Worm (Caenorhabditis elegans) whole organism, L4 larva: ENCODE results near the gene srp-7.
A peak's percentile ranks its signal among the peaks of the same experiment; 100 is the strongest.

ENCODE experiments used
- D1046.2 ChIP-seq: fragments of 200-800 bp; sonication (Bioruptor generic); IDR thresholded peaks from 2 replicates; pipeline ENCODE4 v1.3.6; 2022; ENCODE audit warnings: missing genetic modification characterization, missing compliant biosample characterization
- F26F4.8 ChIP-seq: fragments of 200-800 bp; sonication (Bioruptor generic); conservative IDR thresholded peaks from 2 replicates; pipeline ENCODE4 v1.3.6; 2022; ENCODE audit warnings: missing genetic modification characterization, missing compliant biosample characterization
- F49E8.2 ChIP-seq: sonication (generic microtip); optimal IDR thresholded peaks from 2 replicates; lab custom pipeline; 2016; ENCODE audit warnings: missing compliant biosample characterization, mild to moderate bottlenecking, missing genetic modification characterization, borderline replicate concordance
- T20F7.1 ChIP-seq: fragments of 200-800 bp; sonication (Bioruptor generic); optimal IDR thresholded peaks from 2 replicates; lab custom pipeline; 2018; ENCODE audit warnings: mild to moderate bottlenecking, missing genetic modification characterization, missing compliant biosample characterization
- T26A8.4 ChIP-seq: fragments of 200-800 bp; sonication (Bioruptor generic); IDR thresholded peaks from 2 replicates; pipeline ENCODE4 v1.3.6; 2022; ENCODE audit warnings: missing genetic modification characterization, missing compliant biosample characterization
- Y48G9A.11 ChIP-seq: fragments of 200-800 bp; sonication (Bioruptor generic); IDR thresholded peaks from 2 replicates; pipeline ENCODE4 v1.3.6; 2022; ENCODE audit warnings: missing genetic modification reagents, missing genetic modification characterization, missing compliant biosample characterization
- Y5F2A.4 ChIP-seq: fragments of 200-800 bp; sonication (Bioruptor generic); optimal IDR thresholded peaks from 2 replicates; lab custom pipeline; 2018; ENCODE audit warnings: mild to moderate bottlenecking, missing genetic modification characterization, missing compliant biosample characterization
- ZK337.2 ChIP-seq: fragments of 200-800 bp; sonication (Bioruptor generic); IDR thresholded peaks from 2 replicates; pipeline ENCODE4 v1.3.6; 2022; ENCODE audit warnings: missing genetic modification reagents, missing genetic modification characterization, missing compliant biosample characterization
- ZK546.5 ChIP-seq, 2 experiments: sonication (generic microtip); optimal IDR thresholded peaks; 2 replicates each; lab custom pipeline; 2017; ENCODE audit warnings: missing biosample characterization in 2 of 2, missing genetic modification characterization in 2 of 2
- aha-1 ChIP-seq: fragments of 150-350 bp; peaks from one replicate; lab custom pipeline; 2014; ENCODE audit warnings: missing biosample characterization, missing genetic modification characterization
- aly-2 ChIP-seq: sonication (generic microtip); optimal IDR thresholded peaks from 2 replicates; lab custom pipeline; 2018; ENCODE audit warnings: missing biosample characterization, missing genetic modification characterization
- attf-4 ChIP-seq: sonication (generic microtip); optimal IDR thresholded peaks from 3 replicates; lab custom pipeline; 2017; ENCODE audit warnings: missing biosample characterization, missing genetic modification characterization
- ceh-82 ChIP-seq: sonication (generic microtip); optimal IDR thresholded peaks from 2 replicates; lab custom pipeline; 2017; ENCODE audit warnings: missing biosample characterization, missing genetic modification characterization
- daf-16 ChIP-seq, 3 experiments: sonication (generic microtip); optimal IDR thresholded peaks; 2 replicates each; lab custom pipeline; 2016 to 2017; ENCODE audit warnings: missing genetic modification characterization in 3 of 3, missing genetic modification reagents in 3 of 3, mild to moderate bottlenecking in 2 of 3, missing compliant biosample characterization in 2 of 3, missing biosample characterization in 1 of 3, moderate library complexity in 1 of 3
- daf-19 ChIP-seq: fragments of 200-800 bp; sonication (Bioruptor generic); conservative IDR thresholded peaks from 2 replicates; pipeline ENCODE4 v1.3.6; 2022; ENCODE audit warnings: missing genetic modification characterization, missing compliant biosample characterization
- daf-8 ChIP-seq: fragments of 200-800 bp; sonication (Bioruptor generic); IDR thresholded peaks from 2 replicates; pipeline ENCODE4 v1.3.6; 2022; ENCODE audit warnings: missing genetic modification characterization, missing compliant biosample characterization
- dmd-6 ChIP-seq: fragments of 200-800 bp; sonication (Bioruptor generic); IDR thresholded peaks from 2 replicates; pipeline ENCODE4 v1.3.6; 2022; ENCODE audit warnings: missing genetic modification reagents, missing genetic modification characterization, missing compliant biosample characterization
- dpl-1 ChIP-seq: fragments of 150-350 bp; optimal IDR thresholded peaks from 2 replicates; lab custom pipeline; 2014; ENCODE audit warnings: missing biosample characterization, missing genetic modification reagents, missing genetic modification characterization
- duxl-1 ChIP-seq: sonication (generic microtip); optimal IDR thresholded peaks from 2 replicates; lab custom pipeline; 2016; ENCODE audit warnings: mild to moderate bottlenecking, missing genetic modification characterization, moderate library complexity, missing compliant biosample characterization; ENCODE audit not compliant: poor library complexity
- gei-8 ChIP-seq: fragments of 200-800 bp; sonication (Bioruptor generic); optimal IDR thresholded peaks from 2 replicates; lab custom pipeline; 2018; ENCODE audit warnings: mild to moderate bottlenecking, missing genetic modification characterization, missing compliant biosample characterization
- hif-1 ChIP-seq, 2 experiments: sonication (generic microtip); optimal IDR thresholded peaks; 2 replicates each; lab custom pipeline; 2016 to 2017; ENCODE audit warnings: missing compliant biosample characterization in 2 of 2, missing genetic modification characterization in 2 of 2, missing genetic modification reagents in 2 of 2, missing genotype in 2 of 2, mild to moderate bottlenecking in 1 of 2
- lin-29 ChIP-seq: fragments of 200-800 bp; sonication (Bioruptor generic); IDR thresholded peaks from 2 replicates; pipeline ENCODE4 v1.3.6; 2022; ENCODE audit warnings: missing genetic modification reagents, missing genetic modification characterization, missing compliant biosample characterization
- lin-38 ChIP-seq: fragments of 200-800 bp; sonication (Bioruptor generic); IDR thresholded peaks from 2 replicates; pipeline ENCODE4 v1.3.6; 2022; ENCODE audit warnings: missing genetic modification reagents, missing genetic modification characterization, missing compliant biosample characterization
- lsy-2 ChIP-seq, 2 experiments: fragments of 150-350 bp in 1 of 2; sonication (generic microtip) in 1 of 2; optimal IDR thresholded peaks; 2 replicates each; lab custom pipeline; 2014 to 2017; ENCODE audit warnings: missing biosample characterization in 2 of 2, missing genetic modification characterization in 2 of 2
- madf-5 ChIP-seq, 2 experiments: fragments of 200-800 bp; sonication (Bioruptor generic); IDR thresholded peaks; 2 replicates each; pipeline ENCODE4 v1.3.6; 2022; ENCODE audit warnings: missing compliant biosample characterization in 2 of 2, missing genetic modification characterization in 2 of 2
- mes-2 ChIP-seq: sonication (generic microtip); optimal IDR thresholded peaks from 2 replicates; lab custom pipeline; 2016; ENCODE audit warnings: missing genotype, mild to moderate bottlenecking, missing genetic modification characterization, missing compliant biosample characterization; ENCODE audit not compliant: poor library complexity, severe bottlenecking
- mxl-3 ChIP-seq: fragments of 200-800 bp; sonication (Bioruptor generic); optimal IDR thresholded peaks from 2 replicates; lab custom pipeline; 2018; ENCODE audit warnings: mild to moderate bottlenecking, missing genetic modification characterization, missing compliant biosample characterization
- nhr-111 ChIP-seq: fragments of 200-800 bp; sonication (Bioruptor generic); optimal IDR thresholded peaks from 2 replicates; lab custom pipeline; 2018; ENCODE audit warnings: mild to moderate bottlenecking, missing genetic modification characterization, missing compliant biosample characterization
- nhr-25 ChIP-seq: sonication (generic microtip); optimal IDR thresholded peaks from 2 replicates; lab custom pipeline; 2017; ENCODE audit warnings: missing genetic modification characterization, mild to moderate bottlenecking, missing compliant biosample characterization, antibody characterized with exemption, moderate library complexity, borderline replicate concordance; ENCODE audit not compliant: insufficient read depth
- nhr-28 ChIP-seq: fragments of 150-350 bp; optimal IDR thresholded peaks from 2 replicates; lab custom pipeline; 2014; ENCODE audit warnings: missing biosample characterization, missing genetic modification characterization
- nhr-76 ChIP-seq: fragments of 150-350 bp; optimal IDR thresholded peaks from 2 replicates; lab custom pipeline; 2014; ENCODE audit warnings: missing biosample characterization, missing genetic modification characterization
- rbr-2 ChIP-seq: sonication (generic microtip); optimal IDR thresholded peaks from 2 replicates; lab custom pipeline; 2016; ENCODE audit warnings: missing genotype, missing genetic modification characterization, missing compliant biosample characterization
- set-16 ChIP-seq: fragments of 200-800 bp; sonication (Bioruptor generic); IDR thresholded peaks from 2 replicates; pipeline ENCODE4 v1.3.6; 2022; ENCODE audit warnings: missing genetic modification reagents, missing genetic modification characterization, missing compliant biosample characterization
- skn-1 ChIP-seq: fragments of 150-350 bp; optimal IDR thresholded peaks from 2 replicates; lab custom pipeline; 2014; ENCODE audit warnings: missing biosample characterization, missing genetic modification characterization
- snpc-4 ChIP-seq: fragments of 150-350 bp; optimal IDR thresholded peaks from 2 replicates; lab custom pipeline; 2014; ENCODE audit warnings: missing biosample characterization, missing genetic modification characterization
- tag-97 ChIP-seq: fragments of 200-800 bp; sonication (Bioruptor generic); IDR thresholded peaks from 2 replicates; pipeline ENCODE4 v1.3.6; 2022; ENCODE audit warnings: missing genetic modification characterization, missing compliant biosample characterization
- unc-62 ChIP-seq, 3 experiments: fragments of 150-350 bp in 1 of 3; sonication (generic microtip); optimal IDR thresholded peaks in 2 of 3; peaks in 1 of 3; 1 replicate in 1 of 3; 2 replicates in 2 of 3; lab custom pipeline; 2014 to 2017; ENCODE audit warnings: missing biosample characterization in 3 of 3, missing genetic modification characterization in 3 of 3, missing genetic modification reagents in 3 of 3, missing genotype in 1 of 3
- zag-1 ChIP-seq: fragments of 150-350 bp; optimal IDR thresholded peaks from 2 replicates; lab custom pipeline; 2014; ENCODE audit warnings: missing biosample characterization, missing genetic modification characterization
- ztf-11 ChIP-seq: fragments of 150-350 bp; optimal IDR thresholded peaks from 2 replicates; lab custom pipeline; 2014; ENCODE audit warnings: missing biosample characterization, missing genetic modification characterization

srp-7 gene

ce11 chrV:8217661-8218265, 38.8 kb downstream of the srp-7 start, which contains the start of gene K07C11.8 (continued):
- TF ChIP-seq aly-2 (no peak), attf-4 (tag; lab: Kevin White, UChicago) (no peak), daf-8 (GFP tag; lab: Robert Waterston, UW) (no peak), nhr-76 (tag; lab: Kevin White, UChicago) (no peak), nhr-111 (GFP tag; lab: Kevin White, UChicago) (no peak), daf-19 (no peak), hif-1 (tag; optimal IDR thresholded peaks at IDR 0.05; lab: Kevin White, UChicago) (no peak), snpc-4 (tag; lab: Kevin White, UChicago) (no peak), ZK337.2 (GFP tag; lab: Robert Waterston, UW) (no peak), madf-5 (GFP tag; IDR thresholded peaks at IDR 0.05; lab: Robert Waterston, UW) (no peak), nhr-28 (peak; percentile 50)

DNA sequence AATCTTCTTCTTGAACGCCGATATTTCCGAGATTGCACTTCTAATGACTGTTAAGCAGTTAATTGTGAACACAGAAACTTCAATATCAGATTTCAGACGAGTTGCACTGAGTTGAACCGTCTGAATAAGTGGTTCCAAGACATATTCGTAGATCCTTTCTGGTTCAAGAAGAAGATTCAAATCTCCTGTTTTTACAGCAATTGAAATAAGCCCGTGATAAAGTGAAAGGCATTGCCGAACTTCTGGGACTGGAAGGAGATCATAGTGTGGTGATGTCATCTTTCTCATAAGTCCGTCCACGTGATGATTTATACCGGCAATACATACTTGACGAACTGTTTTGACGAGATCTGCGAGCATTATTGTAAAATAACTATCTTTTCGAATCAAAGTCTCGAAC, 40.6 kb downstream of the srp-7 start:
- TF ChIP-seq unc-62 (GFP tag; optimal IDR thresholded peaks at IDR 0.05 in 1 of 2; lab: Kevin White, UChicago) = peak in 1 of 2 experiments; percentile 96
- no peak for TF ChIP-seq unc-62 (tag; optimal IDR thresholded peaks at IDR 0.05; lab: Kevin White, UChicago)
- TF ChIP-seq lin-29 = no peak

DNA sequence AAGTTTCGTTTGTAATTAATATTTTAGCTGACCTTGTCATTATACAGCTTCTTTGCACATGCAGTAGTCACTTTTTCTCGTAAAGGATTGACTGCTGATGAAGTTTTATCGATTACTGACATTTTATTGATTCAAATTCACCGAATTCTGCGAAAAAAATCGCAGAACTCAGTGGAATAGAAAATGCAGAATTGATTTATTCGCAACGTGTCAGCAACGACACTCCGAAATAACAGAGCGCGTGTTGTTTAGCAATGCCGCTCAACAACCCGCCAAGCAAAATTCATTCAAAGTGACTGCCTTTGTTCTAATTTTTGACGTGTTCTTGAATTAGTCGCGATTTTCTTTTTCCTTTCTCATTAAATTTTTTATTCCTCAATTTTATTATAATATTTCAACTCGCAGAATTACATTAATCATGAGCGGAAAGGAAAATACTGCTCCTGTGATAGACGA, 42.2 kb downstream of the srp-7 start, which contains the start of the genes cogc-6 and air-1:
Gene cogc-6, minus strand, starts transcription at position 234 of the 456 bp plus-strand sequence.
Gene air-1, plus strand, starts transcription at position 406 of the 456 bp plus-strand sequence.
- TF ChIP-seq mxl-3 (GFP tag; lab: Kevin White, UChicago) (no peak), lsy-2 (tag; optimal IDR thresholded peaks at IDR 0.05; lab: Kevin White, UChicago) (peak in 1 of 2 experiments; percentile 29), daf-16 (GFP tag; optimal IDR thresholded peaks at IDR 0.05; lab: Kevin White, UChicago) (no peak), daf-16 (tag; optimal IDR thresholded peaks at IDR 0.05; lab: Kevin White, UChicago) (peak; percentile 3), daf-19 (no peak), dpl-1 (peak; percentile 57), F49E8.2 (no peak), tag-97 (GFP tag; lab: Robert Waterston, UW) (no peak), Y48G9A.11 (GFP tag; lab: Robert Waterston, UW) (peak; percentile 86), T20F7.1 (peak; percentile 94), mes-2 (tag; lab: Kevin White, UChicago) (peak; percentile 47)
- TF ChIP-seq, all 104 proteins: peak for 6

ce11 chrV:8223417-8223816, 44.5 kb downstream of the srp-7 start:
- TF ChIP-seq mes-2 (tag; lab: Kevin White, UChicago) (no peak), F49E8.2 (peak; percentile 9), lin-38 (peak; percentile 38)

DNA sequence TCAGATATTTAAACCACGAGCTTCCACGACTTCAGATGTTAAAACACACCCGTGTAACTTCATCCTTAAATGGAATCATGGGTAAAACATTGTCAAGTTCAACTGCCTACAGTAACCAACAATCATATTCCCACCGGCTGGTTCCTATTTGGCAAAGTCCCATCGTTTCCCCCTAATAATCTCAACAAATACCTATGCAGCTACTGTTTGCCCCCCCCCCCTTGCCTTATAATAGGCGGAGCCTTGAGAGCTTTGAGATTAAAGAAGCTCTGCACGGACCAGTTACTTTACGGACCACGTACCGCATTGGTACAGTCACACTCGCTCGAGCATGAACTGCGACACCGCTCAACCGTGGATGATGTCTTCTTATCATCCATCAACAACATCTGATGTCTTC, 45.7 kb downstream of the srp-7 start, which contains the start of gene pax-1:
Gene pax-1, plus strand, starts transcription at position 301 of the 400 bp plus-strand sequence.
- TF ChIP-seq ztf-11 (tag; lab: Kevin White, UChicago) = no peak
- no peak for TF ChIP-seq skn-1 (tag; lab: Kevin White, UChicago)
- no peak for TF ChIP-seq duxl-1
- TF ChIP-seq snpc-4 (tag; lab: Kevin White, UChicago) = no peak
- TF ChIP-seq ZK546.5 (tag; optimal IDR thresholded peaks at IDR 0.05; lab: Kevin White, UChicago) = no peak
- no peak for TF ChIP-seq gei-8
- no peak for TF ChIP-seq F26F4.8 (GFP tag; lab: Robert Waterston, UW)
- no peak for TF ChIP-seq rbr-2 (tag; lab: Kevin White, UChicago)
- TF ChIP-seq D1046.2 (GFP tag; lab: Robert Waterston, UW) = no peak
- TF ChIP-seq T26A8.4 (GFP tag; lab: Robert Waterston, UW) = no peak
- TF ChIP-seq dmd-6 = no peak
- TF ChIP-seq Y5F2A.4 = no peak
- no peak for TF ChIP-seq ceh-82 (tag; lab: Kevin White, UChicago)
- TF ChIP-seq tag-97 (GFP tag; lab: Robert Waterston, UW) = no peak
- no peak for TF ChIP-seq nhr-111 (GFP tag; lab: Kevin White, UChicago)
- TF ChIP-seq zag-1 (tag; lab: Kevin White, UChicago) = no peak
- TF ChIP-seq set-16 (GFP tag; lab: Robert Waterston, UW) = no peak
- no peak for TF ChIP-seq aha-1 (tag; lab: Kevin White, UChicago)
- no peak for TF ChIP-seq nhr-25 (tag; lab: Kevin White, UChicago)
